Worm (Caenorhabditis elegans) whole organism, early embryonic: ENCODE measurements around the gene C32D5.10.

Source experiments
- B0310.2 ChIP-seq: sonication (generic microtip); optimal IDR thresholded peaks from 2 replicates; lab custom pipeline; 2016; ENCODE audit warnings: mild to moderate bottlenecking, missing genetic modification characterization, missing compliant biosample characterization
- F13C5.2 ChIP-seq: sonication (generic microtip); optimal IDR thresholded peaks from 2 replicates; lab custom pipeline; 2017; ENCODE audit warnings: mild to moderate bottlenecking, missing genetic modification characterization, inconsistent platforms, missing compliant biosample characterization
- aly-1 ChIP-seq: sonication (generic microtip); optimal IDR thresholded peaks from 2 replicates; lab custom pipeline; 2016; ENCODE audit warnings: missing genetic modification characterization, missing compliant biosample characterization
- ama-1 ChIP-seq: fragments of 150-350 bp; optimal IDR thresholded peaks from 2 replicates; lab custom pipeline; 2014
- ceh-13 ChIP-seq: fragments of 200-800 bp; sonication (Bioruptor generic); optimal IDR thresholded peaks from 2 replicates; lab custom pipeline; 2018; ENCODE audit warnings: mild to moderate bottlenecking, missing genetic modification characterization, missing compliant biosample characterization
- ceh-36 ChIP-seq: sonication (generic microtip); optimal IDR thresholded peaks from 2 replicates; lab custom pipeline; 2016; ENCODE audit warnings: missing genetic modification characterization, inconsistent platforms, missing compliant biosample characterization
- ets-7 ChIP-seq: sonication (generic microtip); optimal IDR thresholded peaks from 2 replicates; lab custom pipeline; 2016; ENCODE audit warnings: missing genotype, missing genetic modification characterization, missing compliant biosample characterization
- flt-1 ChIP-seq: fragments of 200-800 bp; sonication (Bioruptor generic); IDR thresholded peaks from 2 replicates; pipeline ENCODE4 v1.3.6; 2022; ENCODE audit warnings: missing genetic modification characterization, missing compliant biosample characterization
- hmbx-1 ChIP-seq: sonication (generic microtip); optimal IDR thresholded peaks from 2 replicates; lab custom pipeline; 2016; ENCODE audit warnings: mild to moderate bottlenecking, missing genetic modification characterization, missing compliant biosample characterization
- hmg-4 ChIP-seq: fragments of 200-800 bp; sonication (Bioruptor generic); optimal IDR thresholded peaks from 2 replicates; lab custom pipeline; 2018; ENCODE audit warnings: mild to moderate bottlenecking, missing genetic modification characterization, missing compliant biosample characterization
- hnd-1 ChIP-seq: sonication (generic microtip); optimal IDR thresholded peaks from 2 replicates; lab custom pipeline; 2016; ENCODE audit warnings: missing genetic modification characterization, missing compliant biosample characterization
- pes-1 ChIP-seq: fragments of 200-800 bp; sonication (Bioruptor generic); IDR thresholded peaks from 2 replicates; pipeline ENCODE4 v1.3.6; 2022; ENCODE audit warnings: missing genetic modification reagents, missing genetic modification characterization, missing compliant biosample characterization
- scrt-1 ChIP-seq: fragments of 200-800 bp; sonication (Bioruptor generic); IDR thresholded peaks from 2 replicates; pipeline ENCODE4 v1.3.6; 2022; ENCODE audit warnings: missing genetic modification characterization, missing compliant biosample characterization
- sea-1 ChIP-seq: fragments of 200-800 bp; sonication (Bioruptor generic); conservative IDR thresholded peaks from 2 replicates; pipeline ENCODE4 v1.3.6; 2022; ENCODE audit warnings: missing genetic modification characterization, missing compliant biosample characterization
- tbx-11 ChIP-seq: fragments of 200-800 bp; sonication (Bioruptor generic); IDR thresholded peaks from 2 replicates; pipeline ENCODE4 v1.3.6; 2022; ENCODE audit warnings: missing genetic modification characterization, missing compliant biosample characterization
- tbx-37 ChIP-seq: fragments of 200-800 bp; sonication (Bioruptor generic); conservative IDR thresholded peaks from 2 replicates; pipeline ENCODE4 v1.3.6; 2022; ENCODE audit warnings: missing genetic modification reagents, missing genetic modification characterization, missing compliant biosample characterization
- tra-4 ChIP-seq: sonication (generic microtip); optimal IDR thresholded peaks from 2 replicates; lab custom pipeline; 2017; ENCODE audit warnings: missing genetic modification characterization, missing compliant biosample characterization

C32D5.10 gene

DNA sequence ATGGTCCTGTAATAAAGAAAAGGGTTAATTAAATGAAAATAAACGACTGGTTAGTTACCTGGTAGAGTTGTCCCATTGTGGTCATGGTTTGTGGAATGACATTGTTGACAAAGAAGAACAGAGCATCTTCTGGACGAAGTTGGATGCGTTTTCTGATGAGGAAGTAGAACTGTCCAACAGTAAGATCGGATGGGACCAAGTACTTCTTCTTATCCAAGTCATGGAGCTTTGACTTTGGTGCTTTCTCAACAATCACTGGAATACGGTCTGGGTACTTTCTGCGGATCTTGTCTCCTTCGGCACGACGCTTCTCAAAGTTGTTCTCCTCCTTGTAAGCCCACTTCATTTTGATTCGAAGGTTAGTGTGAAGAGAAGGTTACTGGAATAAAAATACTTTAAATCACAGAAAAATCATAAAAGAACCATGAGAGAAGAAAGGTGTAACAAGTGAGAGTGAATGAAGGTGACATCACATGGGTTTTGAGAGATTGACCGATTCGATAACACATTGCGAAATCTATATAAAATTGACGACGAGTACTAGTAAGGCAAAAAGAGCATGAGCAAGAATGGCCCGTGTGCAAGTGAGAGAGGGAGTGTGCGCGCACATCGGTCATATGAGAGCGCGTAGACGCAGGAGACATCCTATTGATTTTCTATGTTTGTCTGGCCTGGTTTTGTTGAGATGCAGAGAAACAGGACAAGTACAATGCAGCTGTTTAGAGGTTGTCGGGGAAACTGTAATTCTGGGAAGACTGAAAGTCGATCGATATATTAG, 4.3 kb downstream of the C32D5.10 start, which contains the start of gene lgg-1:
TSS of gene lgg-1 (minus strand) at position 379 of the 778 bp plus-strand sequence.
- TF ChIP-seq ceh-13 (GFP tag; lab: Kevin White, UChicago) (no peak), ama-1 (lab: Kevin White, UChicago) (peak; percentile 23), ets-7 (no peak), tbx-37 (no peak), F13C5.2 (peak; percentile 20), tra-4 (tag; lab: Kevin White, UChicago) (no peak), scrt-1 (no peak), pes-1 (GFP tag; lab: Robert Waterston, UW) (no peak; the same call in 1 of the 2 replicates), flt-1 (GFP tag; lab: Robert Waterston, UW) (no peak), hmbx-1 (tag; lab: Kevin White, UChicago) (no peak), hnd-1 (tag; lab: Kevin White, UChicago) (no peak), aly-1 (no peak), hmg-4 (GFP tag; lab: Kevin White, UChicago) (no peak), tbx-11 (GFP tag; lab: Robert Waterston, UW) (no peak), sea-1 (0 out of 2 replicates have a peak, but pooled peaks have one; percentile 48), B0310.2 (tag; lab: Kevin White, UChicago) (no peak), ceh-36 (tag; lab: Kevin White, UChicago) (no peak)

DNA sequence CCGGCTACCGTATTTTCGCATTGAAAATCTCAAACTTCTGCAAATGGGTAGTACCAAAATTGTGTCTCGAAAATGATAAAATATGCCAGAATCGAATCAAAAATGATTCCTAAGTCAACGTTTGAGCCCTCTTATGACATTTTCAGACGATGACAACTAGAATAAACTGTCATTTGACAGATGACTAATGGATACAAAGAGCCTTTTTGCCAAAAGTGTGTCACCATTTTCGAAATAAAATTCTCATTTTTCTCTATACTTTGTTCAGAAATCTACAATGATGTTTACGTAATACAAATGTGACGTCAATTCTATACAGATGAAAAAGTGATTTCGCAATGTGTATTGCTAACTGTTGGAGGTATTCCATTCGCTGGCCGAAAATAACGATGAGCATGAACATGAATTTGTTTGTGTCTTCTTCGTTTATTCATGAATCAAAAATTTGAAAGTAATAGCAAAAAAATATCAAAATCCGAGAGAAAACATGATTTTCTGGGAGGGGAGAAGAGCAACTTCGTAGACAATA, 5.2 kb downstream of the C32D5.10 start:
- peak; percentile 19 for TF ChIP-seq ceh-36 (tag; lab: Kevin White, UChicago)
- peak; percentile 18 for TF ChIP-seq hmbx-1 (tag; lab: Kevin White, UChicago)
- TF ChIP-seq scrt-1: no peak

DNA sequence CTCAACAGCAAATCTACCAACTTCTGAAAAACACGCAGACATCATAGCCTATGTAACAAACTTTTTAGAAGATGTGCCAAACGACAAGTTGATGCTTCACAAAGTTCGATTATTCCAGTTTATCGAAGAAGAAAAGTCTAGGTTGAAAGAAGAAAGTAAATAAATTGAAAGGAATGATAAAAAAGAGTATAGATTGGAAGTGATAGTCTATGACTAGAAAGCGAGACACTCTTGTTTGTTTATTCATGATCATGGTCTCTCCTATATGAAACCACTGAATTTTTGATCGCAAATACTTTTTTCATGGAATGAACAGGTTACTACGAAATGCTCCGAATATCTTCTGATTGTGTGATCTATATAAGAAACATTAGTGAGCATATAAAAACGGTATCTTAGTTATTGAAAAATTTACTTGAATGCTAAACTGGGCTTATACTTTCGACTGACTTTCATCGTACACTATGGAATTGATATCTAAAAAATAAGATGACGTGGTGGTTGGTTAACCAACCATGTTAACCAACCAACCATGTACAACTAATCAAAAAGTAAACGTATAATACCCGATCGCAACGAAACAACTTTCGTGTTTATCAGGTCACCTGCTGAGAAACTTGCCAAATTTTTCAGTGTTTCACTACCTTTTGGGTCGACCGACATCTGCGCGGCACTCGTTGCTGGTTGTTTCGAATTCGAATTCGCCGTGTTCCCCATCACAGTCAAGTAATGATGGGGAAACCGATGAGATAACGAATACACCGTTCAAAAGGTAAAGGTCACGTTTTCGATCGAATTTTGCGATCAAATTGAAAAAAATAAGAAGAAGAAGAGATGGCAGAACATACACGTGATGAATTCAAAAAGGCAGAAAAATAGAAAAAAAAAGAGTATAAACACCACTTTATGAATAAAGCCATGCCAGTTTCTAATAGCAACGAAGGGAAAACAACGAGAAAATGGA, 6.3 kb downstream of the C32D5.10 start, which contains the start of gene C32D5.8:
TSS of gene C32D5.8 (minus strand) at position 770 of the 964 bp plus-strand sequence.
- no peak for TF ChIP-seq ets-7
- no peak for TF ChIP-seq hmg-4 (GFP tag; lab: Kevin White, UChicago)
- no peak for TF ChIP-seq tbx-37
- no peak for TF ChIP-seq hnd-1 (tag; lab: Kevin White, UChicago)
- TF ChIP-seq aly-1: no peak
- TF ChIP-seq B0310.2 (tag; lab: Kevin White, UChicago): no peak
- TF ChIP-seq sea-1: no peak
- TF ChIP-seq tra-4 (tag; lab: Kevin White, UChicago): no peak
- TF ChIP-seq pes-1 (GFP tag; lab: Robert Waterston, UW): no peak
- no peak for TF ChIP-seq scrt-1
- TF ChIP-seq ama-1 (lab: Kevin White, UChicago): no peak
- no peak for TF ChIP-seq F13C5.2
- TF ChIP-seq ceh-36 (tag; lab: Kevin White, UChicago): no peak
- TF ChIP-seq flt-1 (GFP tag; lab: Robert Waterston, UW): no peak

DNA sequence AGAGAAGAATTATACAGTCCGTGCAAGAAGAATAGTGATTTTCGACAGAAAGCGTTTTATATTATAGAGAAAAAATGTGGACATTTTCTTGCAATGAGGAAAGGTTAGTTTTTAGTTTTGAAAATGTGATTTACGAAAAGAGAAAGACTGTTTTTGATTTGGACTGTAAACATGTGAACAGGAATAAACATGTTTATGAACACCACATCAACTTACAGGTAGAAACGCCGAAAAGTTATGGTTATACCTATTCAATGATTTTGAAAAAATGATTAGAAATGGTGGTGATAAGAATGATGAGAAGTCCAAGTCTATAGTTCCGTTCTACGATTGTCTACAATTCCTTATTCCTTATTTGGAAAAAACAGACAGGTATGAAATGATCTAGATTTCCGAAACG, 7.3 kb downstream of the C32D5.10 start:
- no peak for TF ChIP-seq scrt-1
- no peak for TF ChIP-seq tbx-11 (GFP tag; lab: Robert Waterston, UW)
- TF ChIP-seq flt-1 (GFP tag; lab: Robert Waterston, UW): no peak
- no peak for TF ChIP-seq tbx-37
- no peak for TF ChIP-seq ets-7
- no peak for TF ChIP-seq hmg-4 (GFP tag; lab: Kevin White, UChicago)
- TF ChIP-seq sea-1: no peak

DNA sequence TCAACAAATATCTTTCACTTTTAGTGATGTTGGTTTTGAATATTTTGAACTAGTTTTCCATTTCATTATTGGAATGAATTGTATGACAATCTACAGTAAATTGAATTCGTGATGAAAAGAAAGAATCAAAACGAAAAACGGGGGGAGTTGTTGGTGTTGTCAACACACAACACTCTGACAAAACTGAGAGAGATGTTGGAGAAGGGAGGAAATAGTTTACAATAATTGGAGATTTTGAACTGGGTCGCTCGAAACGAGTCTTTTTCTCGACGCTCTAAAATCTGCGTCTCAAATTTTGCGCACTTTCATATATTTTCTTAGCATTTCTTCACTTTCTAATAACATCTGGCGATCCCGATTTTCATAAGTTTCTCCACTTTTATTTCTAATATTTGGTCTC, 7.9 kb downstream of the C32D5.10 start, which contains the start of gene txt-18:
TSS of gene txt-18 (plus strand) at position 180 of the 400 bp plus-strand sequence.
- no peak for TF ChIP-seq ama-1 (lab: Kevin White, UChicago)
- TF ChIP-seq hmbx-1 (tag; lab: Kevin White, UChicago): no peak
- no peak for TF ChIP-seq hnd-1 (tag; lab: Kevin White, UChicago)
- TF ChIP-seq ceh-13 (GFP tag; lab: Kevin White, UChicago): no peak

DNA sequence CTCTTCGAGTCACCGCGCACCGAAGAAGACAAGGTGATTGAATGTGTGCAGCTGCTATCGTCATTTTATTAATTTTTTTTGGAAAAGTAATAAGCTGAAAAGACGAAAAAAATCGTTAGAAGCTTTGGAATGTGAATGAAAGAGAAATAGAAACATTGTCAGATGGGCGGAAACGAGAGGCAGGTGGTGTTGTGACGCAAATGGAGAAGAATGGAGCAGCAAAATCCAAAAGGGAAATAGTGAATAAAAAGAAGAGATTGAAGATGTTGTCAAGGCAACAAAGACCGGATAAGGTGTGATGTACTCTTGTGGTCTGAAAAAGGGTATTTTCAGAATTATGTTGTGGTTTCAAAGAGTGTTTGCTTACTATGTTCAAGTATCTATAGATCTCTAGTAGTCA, 9.3 kb downstream of the C32D5.10 start:
- TF ChIP-seq tbx-37 (no peak), F13C5.2 (no peak)

DNA sequence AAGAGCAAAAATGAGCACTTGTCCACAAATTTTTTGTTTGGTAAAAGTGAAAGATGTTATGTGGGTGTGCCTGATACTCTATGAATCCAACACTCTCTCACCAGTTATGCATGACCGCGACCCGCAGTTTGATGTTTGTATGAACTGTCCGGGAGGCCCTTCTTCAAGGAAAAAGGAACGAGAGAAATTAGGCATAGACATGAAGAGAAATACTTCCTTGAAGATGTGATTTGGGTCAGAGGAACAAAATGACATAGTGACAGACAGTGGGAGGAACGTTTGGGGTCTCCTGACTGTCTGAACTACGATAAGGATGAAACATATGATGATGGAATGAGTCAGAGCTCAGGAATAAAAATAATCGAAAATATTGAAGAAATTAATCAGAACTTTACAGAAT, 10.7 kb downstream of the C32D5.10 start:
- TF ChIP-seq ets-7: no peak
- no peak for TF ChIP-seq tra-4 (tag; lab: Kevin White, UChicago)
- no peak for TF ChIP-seq scrt-1
- TF ChIP-seq hmbx-1 (tag; lab: Kevin White, UChicago): no peak
- no peak for TF ChIP-seq B0310.2 (tag; lab: Kevin White, UChicago)

DNA sequence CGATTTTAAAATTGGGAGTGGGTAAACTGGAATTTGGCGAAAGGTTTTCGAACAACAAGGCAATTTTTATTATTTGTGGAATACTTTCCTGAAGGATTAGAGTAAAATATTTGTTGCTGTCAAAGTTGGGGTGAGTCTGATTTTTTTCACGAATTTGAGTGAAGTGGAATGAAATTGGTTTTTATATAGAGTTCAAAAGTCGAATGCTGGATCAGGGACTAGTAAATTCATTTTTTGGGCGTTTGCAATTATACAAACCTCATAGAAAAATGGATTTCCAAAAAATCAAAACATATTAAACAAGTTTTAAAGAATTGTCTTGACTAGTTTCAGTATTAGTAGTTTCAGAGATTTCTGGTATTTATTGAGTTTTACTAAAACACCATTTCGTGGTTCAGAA, 11.8 kb downstream of the C32D5.10 start, which contains the start of gene C32D5.7:
TSS of gene C32D5.7 (minus strand) at position 101 of the 400 bp plus-strand sequence.
- TF ChIP-seq pes-1 (GFP tag; lab: Robert Waterston, UW) (no peak), flt-1 (GFP tag; lab: Robert Waterston, UW) (no peak), scrt-1 (no peak), tbx-11 (GFP tag; lab: Robert Waterston, UW) (no peak), B0310.2 (tag; lab: Kevin White, UChicago) (no peak), ets-7 (no peak), aly-1 (no peak), ceh-36 (tag; lab: Kevin White, UChicago) (no peak), ceh-13 (GFP tag; lab: Kevin White, UChicago) (no peak), tra-4 (tag; lab: Kevin White, UChicago) (no peak), hnd-1 (tag; lab: Kevin White, UChicago) (no peak), ama-1 (lab: Kevin White, UChicago) (no peak), hmg-4 (GFP tag; lab: Kevin White, UChicago) (no peak), tbx-37 (no peak), sea-1 (no peak), F13C5.2 (no peak), hmbx-1 (tag; lab: Kevin White, UChicago) (no peak)
